Worm (Caenorhabditis elegans) whole organism, early embryonic: Measurements from ENCODE around the gene cyn-6.

Experiments
- B0310.2 ChIP-seq: sonication (generic microtip); optimal IDR thresholded peaks from 2 replicates; lab custom pipeline; 2016; ENCODE audit warnings: mild to moderate bottlenecking, missing genetic modification characterization, missing compliant biosample characterization
- F13C5.2 ChIP-seq: sonication (generic microtip); optimal IDR thresholded peaks from 2 replicates; lab custom pipeline; 2017; ENCODE audit warnings: mild to moderate bottlenecking, missing genetic modification characterization, inconsistent platforms, missing compliant biosample characterization
- aly-1 ChIP-seq: sonication (generic microtip); optimal IDR thresholded peaks from 2 replicates; lab custom pipeline; 2016; ENCODE audit warnings: missing genetic modification characterization, missing compliant biosample characterization
- ama-1 ChIP-seq: fragments of 150-350 bp; optimal IDR thresholded peaks from 2 replicates; lab custom pipeline; 2014
- ceh-13 ChIP-seq: fragments of 200-800 bp; sonication (Bioruptor generic); optimal IDR thresholded peaks from 2 replicates; lab custom pipeline; 2018; ENCODE audit warnings: mild to moderate bottlenecking, missing genetic modification characterization, missing compliant biosample characterization
- ceh-36 ChIP-seq: sonication (generic microtip); optimal IDR thresholded peaks from 2 replicates; lab custom pipeline; 2016; ENCODE audit warnings: missing genetic modification characterization, inconsistent platforms, missing compliant biosample characterization
- ets-7 ChIP-seq: sonication (generic microtip); optimal IDR thresholded peaks from 2 replicates; lab custom pipeline; 2016; ENCODE audit warnings: missing genotype, missing genetic modification characterization, missing compliant biosample characterization
- flt-1 ChIP-seq: fragments of 200-800 bp; sonication (Bioruptor generic); IDR thresholded peaks from 2 replicates; pipeline ENCODE4 v1.3.6; 2022; ENCODE audit warnings: missing genetic modification characterization, missing compliant biosample characterization
- hmbx-1 ChIP-seq: sonication (generic microtip); optimal IDR thresholded peaks from 2 replicates; lab custom pipeline; 2016; ENCODE audit warnings: mild to moderate bottlenecking, missing genetic modification characterization, missing compliant biosample characterization
- hmg-4 ChIP-seq: fragments of 200-800 bp; sonication (Bioruptor generic); optimal IDR thresholded peaks from 2 replicates; lab custom pipeline; 2018; ENCODE audit warnings: mild to moderate bottlenecking, missing genetic modification characterization, missing compliant biosample characterization
- hnd-1 ChIP-seq: sonication (generic microtip); optimal IDR thresholded peaks from 2 replicates; lab custom pipeline; 2016; ENCODE audit warnings: missing genetic modification characterization, missing compliant biosample characterization
- pes-1 ChIP-seq: fragments of 200-800 bp; sonication (Bioruptor generic); IDR thresholded peaks from 2 replicates; pipeline ENCODE4 v1.3.6; 2022; ENCODE audit warnings: missing genetic modification reagents, missing genetic modification characterization, missing compliant biosample characterization
- scrt-1 ChIP-seq: fragments of 200-800 bp; sonication (Bioruptor generic); IDR thresholded peaks from 2 replicates; pipeline ENCODE4 v1.3.6; 2022; ENCODE audit warnings: missing genetic modification characterization, missing compliant biosample characterization
- sea-1 ChIP-seq: fragments of 200-800 bp; sonication (Bioruptor generic); conservative IDR thresholded peaks from 2 replicates; pipeline ENCODE4 v1.3.6; 2022; ENCODE audit warnings: missing genetic modification characterization, missing compliant biosample characterization
- tbx-11 ChIP-seq: fragments of 200-800 bp; sonication (Bioruptor generic); IDR thresholded peaks from 2 replicates; pipeline ENCODE4 v1.3.6; 2022; ENCODE audit warnings: missing genetic modification characterization, missing compliant biosample characterization
- tbx-37 ChIP-seq: fragments of 200-800 bp; sonication (Bioruptor generic); conservative IDR thresholded peaks from 2 replicates; pipeline ENCODE4 v1.3.6; 2022; ENCODE audit warnings: missing genetic modification reagents, missing genetic modification characterization, missing compliant biosample characterization
- tra-4 ChIP-seq: sonication (generic microtip); optimal IDR thresholded peaks from 2 replicates; lab custom pipeline; 2017; ENCODE audit warnings: missing genetic modification characterization, missing compliant biosample characterization

Gene cyn-6

ce11 chrIII:752326-752725 is 20.9 kb upstream of the cyn-6 start, which contains the start of gene pat-12:
TSS of gene pat-12 (minus strand) at chrIII:752426.
- TF ChIP-seq aly-1 (tag; lab: Kevin White, UChicago) (no peak), hmg-4 (GFP tag; lab: Kevin White, UChicago) (no peak), B0310.2 (no peak), tbx-11 (GFP tag; lab: Robert Waterston, UW) (no peak), flt-1 (GFP tag; lab: Robert Waterston, UW) (no peak), hmbx-1 (tag; lab: Kevin White, UChicago) (no peak), ama-1 (lab: Kevin White, UChicago) (no peak), hnd-1 (no peak), F13C5.2 (no peak), tra-4 (tag; lab: Kevin White, UChicago) (no peak), sea-1 (GFP tag; lab: Robert Waterston, UW) (no peak), pes-1 (GFP tag; lab: Robert Waterston, UW) (no peak), scrt-1 (GFP tag; lab: Robert Waterston, UW) (no peak)

ce11 chrIII:754371-754770 is 18.8 kb upstream of the cyn-6 start:
- TF ChIP-seq ceh-36 (tag; lab: Kevin White, UChicago) = no peak
- TF ChIP-seq tbx-11 (GFP tag; lab: Robert Waterston, UW) = no peak
- TF ChIP-seq scrt-1 (GFP tag; lab: Robert Waterston, UW) = no peak
- TF ChIP-seq ets-7 = no peak
- TF ChIP-seq B0310.2 = no peak
- no peak for TF ChIP-seq hmbx-1 (tag; lab: Kevin White, UChicago)
- no peak for TF ChIP-seq pes-1 (GFP tag; lab: Robert Waterston, UW)
- no peak for TF ChIP-seq F13C5.2

- TF ChIP-seq scrt-1 (GFP tag; lab: Robert Waterston, UW) = no peak
- no peak for TF ChIP-seq pes-1 (GFP tag; lab: Robert Waterston, UW)
- no peak for TF ChIP-seq ceh-36 (tag; lab: Kevin White, UChicago)
- TF ChIP-seq ama-1 (lab: Kevin White, UChicago) = no peak
- TF ChIP-seq ceh-13 = no peak
- no peak for TF ChIP-seq hnd-1
- TF ChIP-seq sea-1 (GFP tag; lab: Robert Waterston, UW) = no peak
- no peak for TF ChIP-seq F13C5.2
- no peak for TF ChIP-seq tbx-11 (GFP tag; lab: Robert Waterston, UW)
- TF ChIP-seq aly-1 (tag; lab: Kevin White, UChicago) = no peak
- TF ChIP-seq ets-7 = no peak
- TF ChIP-seq tbx-37 (GFP tag; lab: Robert Waterston, UW) = no peak
- no peak for TF ChIP-seq tra-4 (tag; lab: Kevin White, UChicago)
- TF ChIP-seq hmg-4 (GFP tag; lab: Kevin White, UChicago) = no peak
- TF ChIP-seq hmbx-1 (tag; lab: Kevin White, UChicago) = no peak
Measured at ce11 chrIII:757981-758380, 15.2 kb upstream of the cyn-6 start, which contains the start of gene T17H7.7. TSS of gene T17H7.7 (minus strand) at chrIII:758081.

DNA sequence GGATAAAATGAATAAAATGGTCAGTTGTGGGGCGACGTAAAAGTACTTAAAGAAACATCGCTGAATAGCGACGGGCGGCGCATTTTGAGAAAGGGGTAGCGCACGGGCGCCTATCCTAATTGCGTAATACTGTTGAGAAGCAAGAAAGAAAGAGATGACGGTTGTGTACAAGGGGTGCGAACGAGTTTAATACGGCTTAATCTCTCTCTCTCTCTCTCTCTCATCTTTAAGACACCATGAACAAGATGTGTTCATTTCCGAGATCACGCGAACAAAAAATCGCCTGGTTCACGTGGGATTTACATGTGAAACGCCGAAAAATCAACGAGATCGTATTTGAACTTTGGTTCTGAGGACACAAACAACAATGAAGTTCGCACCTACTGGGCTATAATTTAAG is 13.5 kb upstream of the cyn-6 start:
- TF ChIP-seq B0310.2 = no peak
- TF ChIP-seq aly-1 (tag; lab: Kevin White, UChicago) = no peak
- TF ChIP-seq sea-1 (GFP tag; lab: Robert Waterston, UW) = no peak
- no peak for TF ChIP-seq hmg-4 (GFP tag; lab: Kevin White, UChicago)
- TF ChIP-seq tbx-11 (GFP tag; lab: Robert Waterston, UW) = no peak
- TF ChIP-seq F13C5.2 = no peak
- TF ChIP-seq tbx-37 (GFP tag; lab: Robert Waterston, UW) = no peak
- TF ChIP-seq ama-1 (lab: Kevin White, UChicago) = no peak
- TF ChIP-seq tra-4 (tag; lab: Kevin White, UChicago) = no peak
- no peak for TF ChIP-seq pes-1 (GFP tag; lab: Robert Waterston, UW)
- TF ChIP-seq ceh-13 = no peak
- TF ChIP-seq scrt-1 (GFP tag; lab: Robert Waterston, UW) = no peak
- TF ChIP-seq hmbx-1 (tag; lab: Kevin White, UChicago) = no peak
- TF ChIP-seq hnd-1 = no peak
- TF ChIP-seq flt-1 (GFP tag; lab: Robert Waterston, UW) = no peak

- TF ChIP-seq hnd-1 (no peak), scrt-1 (GFP tag; lab: Robert Waterston, UW) (no peak), B0310.2 (no peak), flt-1 (GFP tag; lab: Robert Waterston, UW) (no peak), hmg-4 (GFP tag; lab: Kevin White, UChicago) (no peak), ceh-13 (no peak), hmbx-1 (tag; lab: Kevin White, UChicago) (no peak), ets-7 (no peak), tbx-11 (GFP tag; lab: Robert Waterston, UW) (no peak), ama-1 (lab: Kevin White, UChicago) (no peak), sea-1 (GFP tag; lab: Robert Waterston, UW) (no peak), tra-4 (tag; lab: Kevin White, UChicago) (no peak), ceh-36 (tag; lab: Kevin White, UChicago) (no peak)
Measured at ce11 chrIII:761476-761875, 11.7 kb upstream of the cyn-6 start, which contains the start of gene nlp-52. TSS of gene nlp-52 (plus strand) at chrIII:761776.

DNA sequence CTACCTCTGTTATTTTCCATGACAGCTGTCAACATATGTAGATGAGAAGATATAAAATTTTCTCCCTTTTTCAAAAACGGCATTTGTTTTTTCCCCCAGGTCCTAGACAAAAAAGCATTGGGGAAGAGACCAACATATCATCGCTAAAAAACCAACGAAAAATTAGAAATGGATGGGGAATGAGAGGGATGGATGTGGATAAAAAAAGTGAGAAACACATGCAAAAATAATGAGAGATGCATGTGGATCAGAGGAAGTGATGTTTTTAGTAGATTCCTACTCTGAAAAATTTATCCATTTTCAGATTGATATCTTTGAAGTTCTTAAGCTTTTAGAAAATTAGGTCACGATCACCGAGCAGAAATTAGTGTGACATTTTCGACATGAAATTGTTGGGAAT is 10.7 kb upstream of the cyn-6 start:
- TF ChIP-seq flt-1 (GFP tag; lab: Robert Waterston, UW) (no peak), tbx-37 (GFP tag; lab: Robert Waterston, UW) (no peak), pes-1 (GFP tag; lab: Robert Waterston, UW) (no peak), F13C5.2 (no peak)

- TF ChIP-seq tbx-11 (GFP tag; lab: Robert Waterston, UW) (no peak), tbx-37 (GFP tag; lab: Robert Waterston, UW) (no peak), ceh-13 (no peak), flt-1 (GFP tag; lab: Robert Waterston, UW) (no peak), pes-1 (GFP tag; lab: Robert Waterston, UW) (no peak), hmbx-1 (tag; lab: Kevin White, UChicago) (no peak), ets-7 (no peak), B0310.2 (no peak), tra-4 (tag; lab: Kevin White, UChicago) (no peak), hnd-1 (no peak), ceh-36 (tag; lab: Kevin White, UChicago) (no peak), aly-1 (tag; lab: Kevin White, UChicago) (no peak), scrt-1 (GFP tag; lab: Robert Waterston, UW) (no peak), F13C5.2 (no peak), sea-1 (GFP tag; lab: Robert Waterston, UW) (no peak), ama-1 (lab: Kevin White, UChicago) (no peak)
Measured at ce11 chrIII:764404-764803, 8.8 kb upstream of the cyn-6 start.
